Fruit fly (Drosophila melanogaster): ENCODE measurements around the gene CG42271.

- TF ChIP-seq pan (optimal IDR thresholded peaks at IDR 0.05) (no peak), usp (GFP tag; optimal IDR thresholded peaks at IDR 0.05) (no peak), Dll (optimal IDR thresholded peaks at IDR 0.05) (no peak), CG8478 (optimal IDR thresholded peaks at IDR 0.05) (no peak), psq (optimal IDR thresholded peaks at IDR 0.05) (no peak), EcR (GFP tag; optimal IDR thresholded peaks at IDR 0.05) (no peak)
Observed at dm6 chrX:14186953-14187352, 46.9 kb downstream of the CG42271 start, which contains the start of gene CG12481.
